Worm (Caenorhabditis elegans): ENCODE measurements around the gene ZK546.19.

- TF ChIP-seq elt-3 (tag; optimal IDR thresholded peaks at IDR 0.05) = no peak
- no peak for TF ChIP-seq skn-1 (tag; optimal IDR thresholded peaks at IDR 0.05)
- no peak for TF ChIP-seq ZK546.5 (tag; optimal IDR thresholded peaks at IDR 0.05)
- peak in 1 of 2 experiments; percentile 43 for TF ChIP-seq lsy-2 (tag; optimal IDR thresholded peaks at IDR 0.05)
- TF ChIP-seq lin-13 (GFP tag; optimal IDR thresholded peaks at IDR 0.05) = no peak
- TF ChIP-seq nhr-77 (tag; optimal IDR thresholded peaks at IDR 0.05) = no peak
- no peak for TF ChIP-seq nhr-12 (tag; optimal IDR thresholded peaks at IDR 0.05)
- TF ChIP-seq snpc-4 (tag; optimal IDR thresholded peaks at IDR 0.05) = no peak
- no peak for TF ChIP-seq egl-27 (tag; optimal IDR thresholded peaks at IDR 0.05)
Measured at ce11 chrII:4941541-4942206, at the start of gene ZK546.19.

Data from whole organism, L2 larva.